Worm (Caenorhabditis elegans) whole organism, midembryonic: ENCODE measurements around the gene C28D4.18.

Experiments used
- klf-2 ChIP-seq: fragments of 200-800 bp; sonication (Bioruptor generic); conservative IDR thresholded peaks from 2 replicates; pipeline ENCODE4 v1.3.6; 2022; ENCODE audit warnings: missing genetic modification reagents, missing genetic modification characterization, missing compliant biosample characterization
- med-1 ChIP-seq: sonication (generic microtip); optimal IDR thresholded peaks from 2 replicates; lab custom pipeline; 2017; ENCODE audit warnings: missing genetic modification characterization, mild to moderate bottlenecking, missing compliant biosample characterization, antibody characterized with exemption, missing genetic modification reagents; ENCODE audit not compliant: insufficient read depth

ce11 chrIV:9696513-9696912 lies 28.6 kb upstream of the C28D4.18 start:
- TF ChIP-seq klf-2 (GFP tag; lab: Robert Waterston, UW) = no peak
- no peak for TF ChIP-seq med-1 (GFP tag; lab: Kevin White, UChicago)
